Worm (Caenorhabditis elegans) whole organism, midembryonic: ENCODE results near the gene nstp-6.

Source experiments
- T22C8.4 ChIP-seq: fragments of 200-800 bp; sonication (Bioruptor generic); IDR thresholded peaks from 2 replicates; pipeline ENCODE4 v1.3.6; 2022; ENCODE audit warnings: missing genetic modification characterization, missing compliant biosample characterization
- cog-1 ChIP-seq: sonication (generic microtip); optimal IDR thresholded peaks from 2 replicates; lab custom pipeline; 2016; ENCODE audit warnings: missing genetic modification characterization, missing compliant biosample characterization
- flt-1 ChIP-seq: fragments of 200-800 bp; sonication (Bioruptor generic); IDR thresholded peaks from 2 replicates; pipeline ENCODE4 v1.3.6; 2022; ENCODE audit warnings: missing genetic modification characterization, missing compliant biosample characterization
- klf-2 ChIP-seq: fragments of 200-800 bp; sonication (Bioruptor generic); conservative IDR thresholded peaks from 2 replicates; pipeline ENCODE4 v1.3.6; 2022; ENCODE audit warnings: missing genetic modification reagents, missing genetic modification characterization, missing compliant biosample characterization
- ref-1 ChIP-seq: fragments of 200-800 bp; sonication (Bioruptor generic); conservative IDR thresholded peaks from 2 replicates; pipeline ENCODE4 v1.3.6; 2022; ENCODE audit warnings: missing genetic modification reagents, missing genetic modification characterization, missing compliant biosample characterization
- tab-1 ChIP-seq: fragments of 200-800 bp; sonication (Bioruptor generic); IDR thresholded peaks from 2 replicates; pipeline ENCODE4 v1.3.6; 2022; ENCODE audit warnings: missing genetic modification characterization, missing compliant biosample characterization
- ztf-23 ChIP-seq: fragments of 200-800 bp; sonication (Bioruptor generic); IDR thresholded peaks from 2 replicates; pipeline ENCODE4 v1.3.6; 2022; ENCODE audit warnings: missing genetic modification reagents, missing genetic modification characterization, missing compliant biosample characterization

ce11 chrIV:3593513-3593912 is 46.1 kb upstream of the nstp-6 start, which contains the start of gene taf-2:
- no peak for TF ChIP-seq klf-2 (GFP tag; lab: Robert Waterston, UW)
- no peak for TF ChIP-seq tab-1 (GFP tag; lab: Robert Waterston, UW)
- TF ChIP-seq cog-1 (tag; lab: Kevin White, UChicago), result no peak
- TF ChIP-seq T22C8.4 (GFP tag; lab: Robert Waterston, UW), result no peak
- TF ChIP-seq ref-1 (GFP tag; lab: Robert Waterston, UW), result no peak
- no peak for TF ChIP-seq flt-1
- TF ChIP-seq ztf-23 (GFP tag; lab: Robert Waterston, UW), result no peak
